Worm (Caenorhabditis elegans): ENCODE data around the gene lin-9.

DNA sequence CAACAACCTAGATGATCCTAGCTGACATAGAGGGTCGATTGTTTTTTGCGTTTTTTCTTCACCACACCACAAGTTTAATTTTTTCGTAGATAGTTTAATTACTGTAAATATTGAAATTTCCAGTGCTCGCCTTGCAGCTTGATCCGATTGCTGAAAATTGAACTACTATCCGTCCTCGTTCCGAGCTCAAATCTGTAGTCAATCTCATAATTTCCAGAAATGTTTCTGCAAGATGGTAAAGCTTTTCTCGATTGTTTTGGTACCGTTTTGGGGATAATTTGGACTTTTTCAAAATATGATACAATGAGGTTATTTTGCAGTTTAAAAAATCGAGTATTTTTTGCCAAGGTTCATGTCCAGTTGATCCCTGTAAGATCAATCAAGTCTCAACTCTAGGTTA is 37.9 kb downstream of the lin-9 start:
- TF ChIP-seq elt-1 (tag; optimal IDR thresholded peaks at IDR 0.05; ENCODE audit: borderline replicate concordance, insufficient read depth), result no peak
- no peak for TF ChIP-seq mab-5 (tag; optimal IDR thresholded peaks at IDR 0.05)
- no peak for TF ChIP-seq nhr-237 (tag; optimal IDR thresholded peaks at IDR 0.05)
- no peak for TF ChIP-seq elt-3 (tag; optimal IDR thresholded peaks at IDR 0.05)
- no peak for TF ChIP-seq lsy-2 (tag; optimal IDR thresholded peaks at IDR 0.05)
- no peak for TF ChIP-seq nhr-12 (tag; optimal IDR thresholded peaks at IDR 0.05)
- TF ChIP-seq mep-1 (tag; optimal IDR thresholded peaks at IDR 0.05), result no peak
- TF ChIP-seq pha-4 (tag; optimal IDR thresholded peaks at IDR 0.05), result no peak
- no peak for TF ChIP-seq ceh-39 (tag; optimal IDR thresholded peaks at IDR 0.05)
- TF ChIP-seq unc-39 (tag; optimal IDR thresholded peaks at IDR 0.05), result no peak
- TF ChIP-seq nhr-28 (tag; optimal IDR thresholded peaks at IDR 0.05), result no peak
- no peak for TF ChIP-seq ztf-11 (tag; optimal IDR thresholded peaks at IDR 0.05)
- no peak for TF ChIP-seq snpc-4 (tag; optimal IDR thresholded peaks at IDR 0.05)
- TF ChIP-seq cnd-1 (tag; optimal IDR thresholded peaks at IDR 0.05), result no peak

Data from whole organism, mixed stage, embryonic.